Comparison of ENCODE assay signal across 2 worm cellular contexts in genomic region chrIV:11494924-11495323, ce11.
TF ChIP-seq lines count a peak whose summit lies in the region.

No protein-coding gene starts in this region.

TF ChIP-seq in whole organism, L2 larva, 48 proteins besides CTCF, POLR2A, EP300 and RAD21 (continued from another document):
- no peak for TF ChIP-seq snpc-4 (tag; optimal IDR thresholded peaks at IDR 0.05; lab: Kevin White, UChicago)
- no peak for TF ChIP-seq nhr-21 (tag; optimal IDR thresholded peaks at IDR 0.05; lab: Kevin White, UChicago)
- peak; percentile 40 for TF ChIP-seq sem-4 (tag; optimal IDR thresholded peaks at IDR 0.05; lab: Kevin White, UChicago)
- no peak for TF ChIP-seq Y55F3AM.14 (GFP tag; optimal IDR thresholded peaks at IDR 0.05; lab: Kevin White, UChicago)
- TF ChIP-seq peb-1 (tag; optimal IDR thresholded peaks at IDR 0.05; lab: Kevin White, UChicago): no peak
- no peak for TF ChIP-seq ztf-11 (tag; optimal IDR thresholded peaks at IDR 0.05; lab: Kevin White, UChicago)
- TF ChIP-seq skn-1 (tag; optimal IDR thresholded peaks at IDR 0.05; lab: Kevin White, UChicago): no peak
- no peak for TF ChIP-seq unc-62 (GFP tag; optimal IDR thresholded peaks at IDR 0.05; lab: Kevin White, UChicago)
- TF ChIP-seq unc-55 (GFP tag; optimal IDR thresholded peaks at IDR 0.05; lab: Kevin White, UChicago): peak; percentile 65
- TF ChIP-seq dmd-4 (tag; optimal IDR thresholded peaks at IDR 0.05; lab: Kevin White, UChicago): no peak
- TF ChIP-seq sma-3 (GFP tag; optimal IDR thresholded peaks at IDR 0.05; lab: Kevin White, UChicago): no peak

TF ChIP-seq in whole organism, L4 larva, 104 proteins besides CTCF, POLR2A, EP300 and RAD21 (continued from another document):
- TF ChIP-seq unc-62 (GFP tag; optimal IDR thresholded peaks at IDR 0.05 in 1 of 2; lab: Kevin White, UChicago): peak in 1 of 2 experiments; percentile 68
- no peak for TF ChIP-seq unc-62 (tag; optimal IDR thresholded peaks at IDR 0.05; lab: Kevin White, UChicago)
- peak; percentile 22 for TF ChIP-seq ces-1 (GFP tag; optimal IDR thresholded peaks at IDR 0.05; lab: Kevin White, UChicago)
- TF ChIP-seq lin-1 (GFP tag; IDR thresholded peaks at IDR 0.05; lab: Robert Waterston, UW): no peak
- no peak for TF ChIP-seq daf-12 (tag; optimal IDR thresholded peaks at IDR 0.05; lab: Kevin White, UChicago)
- TF ChIP-seq spr-1 (tag; optimal IDR thresholded peaks at IDR 0.05; lab: Kevin White, UChicago): no peak
- no peak for TF ChIP-seq attf-4 (tag; optimal IDR thresholded peaks at IDR 0.05; lab: Kevin White, UChicago)
- peak; percentile 48; the same call in 1 of the 2 replicates for TF ChIP-seq hmg-1.1 (GFP tag; IDR thresholded peaks at IDR 0.05; lab: Robert Waterston, UW)
- TF ChIP-seq nhr-77 (tag; optimal IDR thresholded peaks at IDR 0.05; lab: Kevin White, UChicago): no peak
